Worm (Caenorhabditis elegans) whole organism, mixed stage, embryonic: Measurements from ENCODE around the gene C44B11.4.

Source experiments
- ceh-43 ChIP-seq: fragments of 200-800 bp; sonication (Bioruptor generic); optimal IDR thresholded peaks from 2 replicates; lab custom pipeline; 2018; ENCODE audit warnings: mild to moderate bottlenecking, missing genetic modification characterization, moderate library complexity, missing compliant biosample characterization
- cnd-1 ChIP-seq: fragments of 200-800 bp; sonication (Bioruptor generic); optimal IDR thresholded peaks from 2 replicates; lab custom pipeline; 2018; ENCODE audit warnings: mild to moderate bottlenecking, missing genetic modification characterization, missing compliant biosample characterization
- mab-5 ChIP-seq: fragments of 150-350 bp; optimal IDR thresholded peaks from 2 replicates; lab custom pipeline; 2014; ENCODE audit warnings: missing biosample characterization, missing genetic modification characterization
- mep-1 ChIP-seq: fragments of 150-350 bp; optimal IDR thresholded peaks from 2 replicates; lab custom pipeline; 2017; ENCODE audit warnings: missing biosample characterization, missing genetic modification reagents, missing genetic modification characterization, inconsistent platforms
- nhr-76 ChIP-seq: sonication (generic microtip); optimal IDR thresholded peaks from 2 replicates; lab custom pipeline; 2017; ENCODE audit warnings: missing biosample characterization, missing genetic modification characterization
- snpc-4 ChIP-seq: fragments of 150-350 bp; optimal IDR thresholded peaks from 2 replicates; lab custom pipeline; 2014; ENCODE audit warnings: missing biosample characterization, missing genetic modification characterization
- sptf-1 ChIP-seq: sonication (generic microtip); optimal IDR thresholded peaks from 2 replicates; lab custom pipeline; 2017; ENCODE audit warnings: mild to moderate bottlenecking, missing genetic modification characterization, moderate library complexity, missing compliant biosample characterization
- unc-39 ChIP-seq: fragments of 150-350 bp; optimal IDR thresholded peaks from 2 replicates; lab custom pipeline; 2014; ENCODE audit warnings: missing biosample characterization, missing genetic modification characterization
- unc-62 ChIP-seq: fragments of 150-350 bp; optimal IDR thresholded peaks from 2 replicates; lab custom pipeline; 2014; ENCODE audit warnings: missing biosample characterization, missing genetic modification reagents, missing genetic modification characterization

- TF ChIP-seq cnd-1 (tag; lab: Kevin White, UChicago) (no peak), sptf-1 (tag; lab: Kevin White, UChicago) (no peak), snpc-4 (tag; lab: Kevin White, UChicago) (no peak), mep-1 (no peak), unc-39 (tag; lab: Kevin White, UChicago) (no peak), mab-5 (no peak), unc-62 (GFP tag; lab: Kevin White, UChicago) (no peak), nhr-76 (tag; lab: Kevin White, UChicago) (no peak), ceh-43 (GFP tag; lab: Kevin White, UChicago) (no peak)
Observed at ce11 chrIII:3096091-3096490, 47.5 kb downstream of the C44B11.4 start.
